Worm (Caenorhabditis elegans): Measurements from ENCODE around the gene dyf-3.

DNA sequence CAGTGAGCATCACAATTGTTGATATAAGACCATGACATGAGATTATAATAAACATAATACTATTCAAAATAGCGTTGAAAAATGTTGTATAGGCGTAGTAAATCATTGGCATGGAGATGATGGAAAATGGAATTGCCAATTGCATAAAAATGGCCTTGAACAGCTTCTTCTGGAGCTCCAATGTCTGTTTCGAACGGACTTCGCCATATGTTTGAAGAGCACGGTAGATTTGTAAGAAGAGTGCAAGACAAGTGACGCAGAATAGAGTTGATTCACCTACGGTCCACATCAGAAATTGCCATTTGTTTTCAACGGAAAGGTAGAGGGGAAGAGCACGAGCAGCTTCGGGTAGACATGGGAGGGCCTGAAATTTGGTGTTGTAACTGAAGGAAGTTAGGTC, 48.3 kb upstream of the dyf-3 start:
- TF ChIP-seq nhr-11 (tag; optimal IDR thresholded peaks at IDR 0.05) (no peak), set-16 (GFP tag; IDR thresholded peaks at IDR 0.05) (no peak), pqm-1 (tag; optimal IDR thresholded peaks at IDR 0.05) (no peak), lin-39 (tag; optimal IDR thresholded peaks at IDR 0.05) (no peak), saeg-2 (GFP tag; IDR thresholded peaks at IDR 0.05) (no peak), nhr-10 (tag; optimal IDR thresholded peaks at IDR 0.05) (no peak), mes-2 (tag; optimal IDR thresholded peaks at IDR 0.05; ENCODE audit: poor library complexity, severe bottlenecking) (no peak), ces-1 (GFP tag; optimal IDR thresholded peaks at IDR 0.05) (no peak), lir-3 (tag; optimal IDR thresholded peaks at IDR 0.05) (no peak), ztf-11 (tag; optimal IDR thresholded peaks at IDR 0.05) (no peak), ZK546.5 (tag; optimal IDR thresholded peaks at IDR 0.05) (no peak), nhr-76 (tag; optimal IDR thresholded peaks at IDR 0.05) (no peak), unc-130 (GFP tag; optimal IDR thresholded peaks at IDR 0.05) (no peak)
